Worm (Caenorhabditis elegans) whole organism, L3 larva: ENCODE results near the gene R04B5.11.

ENCODE experiments used
- ceh-82 ChIP-seq: fragments of 150-350 bp; optimal IDR thresholded peaks from 2 replicates; lab custom pipeline; 2014; ENCODE audit warnings: missing biosample characterization, missing genetic modification characterization
- daf-12 ChIP-seq: fragments of 150-350 bp; optimal IDR thresholded peaks from 2 replicates; lab custom pipeline; 2014; ENCODE audit warnings: missing biosample characterization, missing genetic modification reagents, missing genetic modification characterization
- elt-1 ChIP-seq: fragments of 150-350 bp; optimal IDR thresholded peaks from 2 replicates; lab custom pipeline; 2014; ENCODE audit warnings: missing biosample characterization, missing genetic modification characterization
- elt-2 ChIP-seq: sonication (generic microtip); optimal IDR thresholded peaks from 2 replicates; lab custom pipeline; 2016; ENCODE audit warnings: missing genetic modification reagents, mild to moderate bottlenecking, missing genetic modification characterization, missing compliant biosample characterization
- nhr-12 ChIP-seq: fragments of 150-350 bp; optimal IDR thresholded peaks from 2 replicates; lab custom pipeline; 2014; ENCODE audit warnings: missing biosample characterization, missing genetic modification characterization
- nhr-237 ChIP-seq: fragments of 150-350 bp; optimal IDR thresholded peaks from 2 replicates; lab custom pipeline; 2014; ENCODE audit warnings: missing biosample characterization, missing genetic modification characterization
- nhr-28 ChIP-seq: fragments of 150-350 bp; optimal IDR thresholded peaks from 2 replicates; lab custom pipeline; 2014; ENCODE audit warnings: missing biosample characterization, missing genetic modification characterization
- nhr-76 ChIP-seq: fragments of 150-350 bp; sonication (generic microtip); optimal IDR thresholded peaks from 5 replicates; lab custom pipeline; 2014; ENCODE audit warnings: missing biosample characterization, missing genetic modification characterization
- snpc-4 ChIP-seq: fragments of 150-350 bp; optimal IDR thresholded peaks from 2 replicates; lab custom pipeline; 2014; ENCODE audit warnings: missing biosample characterization, missing genetic modification characterization

DNA sequence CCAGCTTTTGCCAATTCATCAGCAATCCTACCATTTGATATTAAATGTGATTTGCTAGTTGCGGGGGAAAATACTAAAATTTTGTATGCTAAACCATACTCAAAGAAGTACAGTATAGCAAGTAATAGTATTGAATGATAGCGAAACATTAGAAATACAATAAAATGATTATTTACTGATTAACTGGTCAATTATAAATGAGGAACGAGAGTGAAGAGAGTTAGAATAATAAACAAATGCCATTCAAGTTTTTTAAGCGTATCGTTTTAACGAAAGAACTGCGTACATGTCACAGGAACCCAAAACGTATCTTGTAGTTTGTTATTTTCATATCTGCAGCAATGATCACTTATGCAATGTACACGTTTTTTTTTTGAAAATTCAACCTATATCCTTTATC, 7.4 kb upstream of the R04B5.11 start, which contains the start of gene ugt-47:
- no peak for TF ChIP-seq nhr-76 (tag; lab: Kevin White, UChicago)
- TF ChIP-seq snpc-4 = no peak
- TF ChIP-seq nhr-237 = no peak
- peak; percentile 61 for TF ChIP-seq elt-2 (tag; lab: Kevin White, UChicago)
- TF ChIP-seq elt-1 = no peak
- no peak for TF ChIP-seq nhr-28 (tag; lab: Kevin White, UChicago)
- TF ChIP-seq nhr-12 (tag; lab: Kevin White, UChicago) = no peak
- TF ChIP-seq daf-12 = no peak
- no peak for TF ChIP-seq ceh-82
